Fruit fly (Drosophila melanogaster) whole organism, adult: ENCODE measurements around the gene Obp99b.

Experiments used
- CG11617 ChIP-seq: fragments of 200-800 bp; sonication (Bioruptor generic); optimal IDR thresholded peaks from 2 replicates; lab custom pipeline; 2017; ENCODE audit warnings: mild to moderate bottlenecking, missing biosample characterization, missing genetic modification reagents, missing genetic modification characterization
- CG12768 ChIP-seq: fragments of 200-800 bp; sonication (Bioruptor generic); optimal IDR thresholded peaks from 2 replicates; lab custom pipeline; 2017; ENCODE audit warnings: missing biosample characterization, missing genetic modification characterization, mild to moderate bottlenecking, moderate library complexity, missing genetic modification reagents
- CG14711 ChIP-seq: fragments of 200-800 bp; sonication (Bioruptor generic); optimal IDR thresholded peaks from 2 replicates; lab custom pipeline; 2018; ENCODE audit warnings: missing biosample characterization, mild to moderate bottlenecking, missing genetic modification characterization, moderate library complexity
- CG1620 ChIP-seq: fragments of 200-800 bp; sonication (Bioruptor generic); optimal IDR thresholded peaks from 2 replicates; lab custom pipeline; 2016; ENCODE audit warnings: missing biosample characterization, missing genetic modification characterization
- CG33017 ChIP-seq: fragments of 200-800 bp; sonication (Bioruptor generic); optimal IDR thresholded peaks from 2 replicates; lab custom pipeline; 2018; ENCODE audit warnings: missing biosample characterization, mild to moderate bottlenecking, missing genetic modification characterization, moderate library complexity
- CG5204 ChIP-seq: fragments of 200-800 bp; sonication (Bioruptor generic); optimal IDR thresholded peaks from 2 replicates; lab custom pipeline; 2016; ENCODE audit warnings: missing biosample characterization, missing genetic modification characterization
- CG7045 ChIP-seq: fragments of 200-800 bp; sonication (Bioruptor generic); optimal IDR thresholded peaks from 2 replicates; lab custom pipeline; 2017; ENCODE audit warnings: missing biosample characterization, mild to moderate bottlenecking, missing genetic modification characterization
- CG7101 ChIP-seq: fragments of 200-800 bp; sonication (Bioruptor generic); optimal IDR thresholded peaks from 2 replicates; lab custom pipeline; 2018; ENCODE audit warnings: missing biosample characterization, mild to moderate bottlenecking, missing genetic modification characterization, moderate library complexity
- Clk ChIP-seq: fragments of 200-800 bp; sonication (Bioruptor generic); optimal IDR thresholded peaks from 2 replicates; lab custom pipeline; 2017; ENCODE audit warnings: missing biosample characterization, missing genetic modification characterization
- Crg-1 ChIP-seq: fragments of 200-800 bp; sonication (Bioruptor generic); optimal IDR thresholded peaks from 2 replicates; lab custom pipeline; 2016; ENCODE audit warnings: missing biosample characterization, missing genetic modification characterization
- Hr96 ChIP-seq: fragments of 200-800 bp; sonication (Bioruptor generic); optimal IDR thresholded peaks from 2 replicates; lab custom pipeline; 2016; ENCODE audit warnings: missing biosample characterization, missing genetic modification characterization
- Mnt ChIP-seq: fragments of 200-800 bp; sonication (Bioruptor generic); optimal IDR thresholded peaks from 2 replicates; lab custom pipeline; 2016; ENCODE audit warnings: missing biosample characterization, mild to moderate bottlenecking, missing genetic modification characterization
- bab1 ChIP-seq: fragments of 200-800 bp; sonication (Bioruptor generic); optimal IDR thresholded peaks from 3 replicates; lab custom pipeline; 2019; ENCODE audit warnings: missing biosample characterization, mild to moderate bottlenecking, missing genetic modification characterization, moderate library complexity
- cic ChIP-seq: fragments of 200-800 bp; sonication (Bioruptor generic); optimal IDR thresholded peaks from 2 replicates; lab custom pipeline; 2017; ENCODE audit warnings: missing biosample characterization, mild to moderate bottlenecking, missing genetic modification characterization, moderate library complexity
- cnc ChIP-seq, 2 experiments: fragments of >200 bp; optimal IDR thresholded peaks; 2 replicates each; lab custom pipeline; 2017
- kay ChIP-seq: fragments of 200-800 bp; sonication (Bioruptor generic); peaks from one replicate; lab custom pipeline; 2016; ENCODE audit warnings: missing biosample characterization, missing genetic modification characterization, borderline replicate concordance
- ovo ChIP-seq: fragments of 200-800 bp; sonication (Bioruptor generic); optimal IDR thresholded peaks from 2 replicates; lab custom pipeline; 2016; ENCODE audit warnings: missing biosample characterization, missing genetic modification characterization
- pad ChIP-seq: fragments of 200-800 bp; sonication (Bioruptor generic); optimal IDR thresholded peaks from 3 replicates; lab custom pipeline; 2017; ENCODE audit warnings: missing biosample characterization, missing genetic modification characterization, mild to moderate bottlenecking, moderate library complexity, missing genetic modification reagents
- tj ChIP-seq: fragments of 200-800 bp; sonication (Bioruptor generic); optimal IDR thresholded peaks from 3 replicates; lab custom pipeline; 2017; ENCODE audit warnings: missing biosample characterization, mild to moderate bottlenecking, missing genetic modification characterization, moderate library complexity
- toe ChIP-seq: fragments of 200-800 bp; sonication (Bioruptor generic); optimal IDR thresholded peaks from 2 replicates; lab custom pipeline; 2016; ENCODE audit warnings: missing biosample characterization, missing genetic modification characterization

Gene Obp99b

dm6 chr3R:29761569-29761968 lies 44.9 kb upstream of the Obp99b start:
- no peak for TF ChIP-seq CG12768 (GFP tag; lab: Kevin White, UChicago)
- no peak for TF ChIP-seq CG33017
- peak; percentile 90 for TF ChIP-seq kay (GFP tag; lab: Kevin White, UChicago)

dm6 chr3R:29760042-29760441 lies 43.3 kb upstream of the Obp99b start:
- TF ChIP-seq Hr96 (GFP tag; lab: Kevin White, UChicago): no peak
- TF ChIP-seq cic (GFP tag; lab: Kevin White, UChicago): no peak
- no peak for TF ChIP-seq tj
- no peak for TF ChIP-seq Crg-1 (GFP tag; lab: Kevin White, UChicago)
- no peak for TF ChIP-seq pad (GFP tag; lab: Kevin White, UChicago)
- TF ChIP-seq CG7101: no peak
- no peak for TF ChIP-seq CG5204 (GFP tag; lab: Kevin White, UChicago)
- TF ChIP-seq CG1620 (GFP tag; lab: Kevin White, UChicago): no peak
- TF ChIP-seq CG7045 (GFP tag; lab: Kevin White, UChicago): no peak
- TF ChIP-seq kay (GFP tag; lab: Kevin White, UChicago): no peak
- no peak for TF ChIP-seq bab1
- TF ChIP-seq CG14711 (tag; lab: Kevin White, UChicago): no peak
- TF ChIP-seq toe (GFP tag; lab: Kevin White, UChicago): no peak

DNA sequence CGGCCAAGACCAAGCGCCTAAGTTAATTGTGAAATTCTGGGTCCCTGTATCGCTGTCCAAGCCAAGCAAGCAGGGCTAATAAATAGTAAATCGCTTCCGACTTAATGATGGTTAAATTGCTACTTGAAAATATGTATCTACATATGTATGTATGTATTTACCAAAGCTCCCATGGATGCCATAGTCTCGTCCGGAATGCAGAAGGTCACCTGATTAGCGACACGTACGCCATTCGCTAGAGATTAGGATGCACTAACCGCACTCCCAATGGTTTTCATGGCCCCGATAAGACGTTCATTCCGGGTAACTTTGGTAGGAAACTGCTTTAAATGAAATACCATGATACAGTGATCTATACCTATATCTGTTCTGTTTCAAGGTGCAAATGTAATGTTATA lies 42.0 kb upstream of the Obp99b start:
- TF ChIP-seq cnc (optimal IDR thresholded peaks at IDR 0.05; lab: Kevin White, UChicago) (no peak), CG33017 (no peak), cic (GFP tag; lab: Kevin White, UChicago) (no peak), Crg-1 (GFP tag; lab: Kevin White, UChicago) (no peak), CG1620 (GFP tag; lab: Kevin White, UChicago) (no peak), CG14711 (tag; lab: Kevin White, UChicago) (no peak), CG11617 (no peak), pad (GFP tag; lab: Kevin White, UChicago) (no peak), Hr96 (GFP tag; lab: Kevin White, UChicago) (no peak), Mnt (GFP tag; lab: Kevin White, UChicago) (no peak), kay (GFP tag; lab: Kevin White, UChicago) (no peak), Clk (GFP tag; lab: Kevin White, UChicago) (no peak)

DNA sequence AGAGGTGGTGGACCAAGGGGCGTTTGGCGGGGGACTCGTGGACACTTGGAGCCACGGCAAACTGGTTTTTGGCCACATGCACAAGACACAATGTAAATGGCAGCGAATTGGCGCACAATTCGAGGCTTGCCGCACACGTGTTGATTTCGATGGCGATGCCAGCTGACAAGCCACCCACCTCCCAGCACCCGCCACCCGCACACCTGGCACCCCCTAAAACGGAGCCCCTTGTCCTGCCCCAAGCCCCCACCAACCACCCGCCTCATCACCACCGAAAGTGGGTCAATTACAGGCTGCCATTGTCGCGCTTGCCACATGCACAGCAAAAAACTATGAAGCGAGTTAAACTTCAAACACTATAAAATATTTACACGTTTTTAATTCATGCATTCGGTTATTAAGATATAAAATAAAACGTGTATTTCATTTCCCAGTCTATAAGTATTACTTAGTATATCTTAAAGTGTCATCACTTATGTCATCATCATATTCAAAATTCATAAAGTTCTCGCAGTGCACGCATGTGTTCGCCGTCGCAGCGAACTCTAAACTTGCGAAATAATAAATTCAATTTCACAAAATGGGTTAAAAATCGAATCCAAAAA lies 41.5 kb upstream of the Obp99b start:
- TF ChIP-seq CG7045 (GFP tag; lab: Kevin White, UChicago) (no peak), CG5204 (GFP tag; lab: Kevin White, UChicago) (no peak), CG11617 (no peak), Clk (GFP tag; lab: Kevin White, UChicago) (no peak), ovo (GFP tag; lab: Kevin White, UChicago) (no peak), cnc (optimal IDR thresholded peaks at IDR 0.05; lab: Kevin White, UChicago) (no peak), pad (GFP tag; lab: Kevin White, UChicago) (no peak), Mnt (GFP tag; lab: Kevin White, UChicago) (no peak), Hr96 (GFP tag; lab: Kevin White, UChicago) (no peak), tj (no peak), toe (GFP tag; lab: Kevin White, UChicago) (no peak), CG12768 (GFP tag; lab: Kevin White, UChicago) (no peak)

dm6 chr3R:29757681-29758080 lies 41.0 kb upstream of the Obp99b start:
- TF ChIP-seq toe (GFP tag; lab: Kevin White, UChicago) (no peak), Mnt (GFP tag; lab: Kevin White, UChicago) (no peak), bab1 (no peak), CG33017 (no peak), CG14711 (tag; lab: Kevin White, UChicago) (no peak), CG12768 (GFP tag; lab: Kevin White, UChicago) (no peak), CG11617 (no peak), cnc (optimal IDR thresholded peaks at IDR 0.05; lab: Kevin White, UChicago) (no peak), ovo (GFP tag; lab: Kevin White, UChicago) (no peak), CG1620 (GFP tag; lab: Kevin White, UChicago) (no peak), Clk (GFP tag; lab: Kevin White, UChicago) (no peak), CG5204 (GFP tag; lab: Kevin White, UChicago) (no peak), CG7101 (no peak), Crg-1 (GFP tag; lab: Kevin White, UChicago) (no peak), CG7045 (GFP tag; lab: Kevin White, UChicago) (no peak)

DNA sequence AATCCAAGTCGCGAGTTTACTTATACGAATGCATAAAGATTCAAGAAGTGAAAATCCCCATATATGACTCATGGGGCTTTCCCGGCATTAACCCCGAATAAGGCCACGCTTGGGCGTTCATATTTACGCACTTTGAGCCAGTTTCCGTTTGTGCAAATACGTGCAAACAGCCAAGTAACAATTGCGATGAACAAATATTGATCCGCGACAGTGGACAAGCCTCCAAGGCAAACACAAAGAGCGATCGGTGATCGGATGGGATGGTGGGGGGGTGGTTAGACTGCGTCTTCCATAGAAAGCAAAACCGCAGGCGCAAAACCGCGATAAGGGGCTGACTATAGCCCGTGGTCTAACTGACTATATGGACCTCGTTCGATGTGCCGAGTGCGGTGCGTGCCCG lies 40.5 kb upstream of the Obp99b start:
- TF ChIP-seq CG7101: no peak
- TF ChIP-seq pad (GFP tag; lab: Kevin White, UChicago): no peak
- TF ChIP-seq CG12768 (GFP tag; lab: Kevin White, UChicago): no peak
- TF ChIP-seq Hr96 (GFP tag; lab: Kevin White, UChicago): no peak
- TF ChIP-seq CG1620 (GFP tag; lab: Kevin White, UChicago): no peak
- TF ChIP-seq Crg-1 (GFP tag; lab: Kevin White, UChicago): no peak
- TF ChIP-seq CG33017: no peak
- TF ChIP-seq CG7045 (GFP tag; lab: Kevin White, UChicago): no peak
- TF ChIP-seq ovo (GFP tag; lab: Kevin White, UChicago): no peak
- TF ChIP-seq Mnt (GFP tag; lab: Kevin White, UChicago): no peak
- TF ChIP-seq CG14711 (tag; lab: Kevin White, UChicago): no peak
- no peak for TF ChIP-seq kay (GFP tag; lab: Kevin White, UChicago)
- no peak for TF ChIP-seq cnc (optimal IDR thresholded peaks at IDR 0.05; lab: Kevin White, UChicago)
- TF ChIP-seq CG11617: no peak
- no peak for TF ChIP-seq bab1
- TF ChIP-seq Clk (GFP tag; lab: Kevin White, UChicago): no peak
